Worm (Caenorhabditis elegans) whole organism, L3 larva: ENCODE data around the gene nhr-114.
A peak's percentile ranks its signal among the peaks of the same experiment; 100 is the strongest.

Experiments used
- ZK546.5 ChIP-seq: sonication (generic microtip); optimal IDR thresholded peaks from 2 replicates; lab custom pipeline; 2017; ENCODE audit warnings: missing biosample characterization, missing genetic modification characterization
- egl-27 ChIP-seq: sonication (generic microtip); optimal IDR thresholded peaks from 4 replicates; lab custom pipeline; 2017; ENCODE audit warnings: missing biosample characterization, missing genetic modification reagents, missing genetic modification characterization
- lin-15B ChIP-seq: fragments of 150-350 bp; optimal IDR thresholded peaks from 2 replicates; lab custom pipeline; 2014; ENCODE audit warnings: missing biosample characterization, missing genetic modification characterization
- nhr-23 ChIP-seq: fragments of 150-350 bp; optimal IDR thresholded peaks from 2 replicates; lab custom pipeline; 2014; ENCODE audit warnings: missing biosample characterization, missing genetic modification reagents, missing genetic modification characterization
- nhr-237 ChIP-seq: fragments of 150-350 bp; optimal IDR thresholded peaks from 2 replicates; lab custom pipeline; 2014; ENCODE audit warnings: missing biosample characterization, missing genetic modification characterization
- unc-39 ChIP-seq: sonication (generic microtip); optimal IDR thresholded peaks from 4 replicates; lab custom pipeline; 2017; ENCODE audit warnings: missing biosample characterization, missing genetic modification characterization

- TF ChIP-seq nhr-23 (tag; lab: Kevin White, UChicago) (no peak), nhr-237 (tag; lab: Kevin White, UChicago) (no peak), unc-39 (tag; lab: Kevin White, UChicago) (no peak), lin-15B (tag; lab: Kevin White, UChicago) (peak; percentile 50), egl-27 (no peak), ZK546.5 (no peak)
Observed at ce11 chrV:4169658-4170057, 17.3 kb upstream of the nhr-114 start.
